Fruit fly (Drosophila melanogaster) Kc167 (cell line): Measurements from ENCODE around the gene lwr.

Experiments
- Myc ChIP-seq: fragments of >200 bp; optimal IDR thresholded peaks from 2 replicates; lab custom pipeline; 2017; ENCODE audit warnings: missing external identifiers
- Sin3A ChIP-seq: fragments of >200 bp; optimal IDR thresholded peaks from 2 replicates; lab custom pipeline; 2018; ENCODE audit warnings: missing external identifiers
- h ChIP-seq: fragments of >200 bp; optimal IDR thresholded peaks from 3 replicates; lab custom pipeline; 2018; ENCODE audit warnings: missing external identifiers
- insv ChIP-seq: fragments of >200 bp; optimal IDR thresholded peaks from 3 replicates; lab custom pipeline; 2018; ENCODE audit warnings: missing external identifiers
- psq ChIP-seq: fragments of >200 bp; optimal IDR thresholded peaks from 2 replicates; lab custom pipeline; 2017; ENCODE audit warnings: missing external identifiers
- ttk ChIP-seq: sonication (Bioruptor generic); optimal IDR thresholded peaks from 2 replicates; lab custom pipeline; 2017; ENCODE audit warnings: missing external identifiers

DNA sequence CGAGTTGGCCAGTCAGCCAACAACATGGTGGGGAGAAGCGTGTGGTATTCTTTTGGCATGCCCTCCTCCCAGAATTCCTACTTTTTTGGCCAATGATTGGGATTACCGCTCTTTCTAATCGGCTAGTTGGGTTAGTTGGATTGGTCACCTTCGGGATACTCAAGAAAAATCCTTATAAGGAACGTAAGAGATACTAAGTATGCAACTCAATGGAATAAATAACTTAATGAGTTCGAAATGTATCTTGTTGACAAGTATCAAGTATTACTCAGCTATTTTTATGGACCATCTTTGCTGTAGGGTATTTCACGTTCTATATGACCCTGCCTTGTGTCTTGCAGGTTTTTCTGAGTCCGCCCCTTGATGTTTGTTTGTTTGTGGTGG, 15.5 kb downstream of the lwr start:
- no peak for TF ChIP-seq ttk (lab: Kevin White, UChicago)
- no peak for TF ChIP-seq insv (lab: Kevin White, UChicago)
- no peak for TF ChIP-seq h (lab: Kevin White, UChicago)
- TF ChIP-seq Sin3A (lab: Kevin White, UChicago), result no peak
- no peak for TF ChIP-seq psq (lab: Kevin White, UChicago)
- TF ChIP-seq Myc (lab: Kevin White, UChicago), result no peak
